Worm (Caenorhabditis elegans): ENCODE data around the gene vha-15.

vha-15 gene

DNA sequence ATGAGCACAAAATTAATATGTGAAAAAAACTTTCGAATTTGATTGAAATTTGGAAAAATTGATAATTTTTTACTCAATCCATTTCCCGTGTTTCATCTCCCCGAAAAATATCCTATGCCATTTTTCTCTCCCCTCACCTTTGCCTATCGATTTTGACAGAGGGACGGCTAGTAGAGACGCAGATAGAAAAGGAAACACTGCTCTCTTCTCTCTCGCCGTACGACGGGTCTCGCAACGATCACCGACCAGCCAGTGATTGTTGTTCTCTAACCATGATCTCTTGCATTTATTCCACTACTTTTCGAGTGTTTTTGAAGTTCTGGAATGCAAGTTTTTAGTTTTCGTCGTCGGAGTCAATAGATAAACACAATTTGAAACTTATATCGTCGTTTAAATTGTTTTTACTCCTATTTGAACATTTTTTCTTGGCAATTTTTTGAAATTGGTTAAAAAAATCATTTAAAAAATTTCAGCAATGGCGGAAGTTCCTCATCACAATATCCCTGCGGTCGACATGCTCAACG, at the start of gene vha-15:
TSS of gene vha-15 (plus strand) at position 474 of the 524 bp plus-strand sequence.
- TF ChIP-seq ztf-23 (GFP tag; IDR thresholded peaks at IDR 0.05) (0 out of 2 replicates have a peak, but pooled peaks have one; percentile 15), T22C8.4 (GFP tag; IDR thresholded peaks at IDR 0.05) (peak; percentile 85), ztf-29 (GFP tag; IDR thresholded peaks at IDR 0.05) (no peak), cog-1 (tag; optimal IDR thresholded peaks at IDR 0.05) (peak; percentile 62)

DNA sequence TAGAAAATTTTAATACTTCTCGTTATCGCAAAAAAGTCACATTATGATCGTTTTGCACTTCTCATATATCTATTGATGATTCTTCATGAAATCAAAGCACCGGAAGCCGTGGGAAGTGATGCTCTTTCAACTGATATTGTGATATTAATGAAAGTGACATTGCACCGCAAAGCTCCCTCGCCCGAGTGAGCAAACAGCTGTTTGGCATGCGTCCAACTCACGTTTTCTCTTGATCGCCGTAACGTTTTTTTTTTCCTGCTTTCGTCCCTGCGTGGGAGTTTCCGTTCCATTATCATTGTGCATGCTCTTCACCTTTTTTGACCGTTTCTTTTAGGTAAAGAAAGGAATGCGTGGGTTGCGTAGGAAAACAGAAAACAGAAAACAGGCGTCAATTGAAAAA, 48.8 kb upstream of the vha-15 start:
- TF ChIP-seq tab-1 (GFP tag; IDR thresholded peaks at IDR 0.05) (no peak), cog-1 (tag; optimal IDR thresholded peaks at IDR 0.05) (no peak)

DNA sequence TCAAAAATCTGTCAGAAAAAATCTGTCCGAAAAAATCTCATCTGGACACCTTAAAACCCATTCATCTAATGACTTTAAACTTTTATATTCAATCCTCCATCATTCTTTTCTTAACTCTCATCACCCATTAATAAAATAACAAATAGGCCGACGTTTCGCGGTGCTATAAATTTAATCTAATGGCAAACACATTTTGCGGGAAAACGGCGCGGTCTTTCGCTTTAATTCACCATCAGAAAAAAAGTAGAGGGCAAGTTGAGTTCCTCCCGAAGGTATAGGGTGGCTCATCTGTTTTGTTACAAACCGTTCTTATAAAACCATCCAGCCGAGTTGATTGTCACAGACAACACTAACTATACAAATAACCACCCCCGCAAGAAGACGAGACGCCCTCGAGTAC, 47.0 kb upstream of the vha-15 start:
- no peak for TF ChIP-seq ztf-29 (GFP tag; IDR thresholded peaks at IDR 0.05)
- no peak for TF ChIP-seq ref-1 (GFP tag; conservative IDR thresholded peaks at IDR 0.05)

DNA sequence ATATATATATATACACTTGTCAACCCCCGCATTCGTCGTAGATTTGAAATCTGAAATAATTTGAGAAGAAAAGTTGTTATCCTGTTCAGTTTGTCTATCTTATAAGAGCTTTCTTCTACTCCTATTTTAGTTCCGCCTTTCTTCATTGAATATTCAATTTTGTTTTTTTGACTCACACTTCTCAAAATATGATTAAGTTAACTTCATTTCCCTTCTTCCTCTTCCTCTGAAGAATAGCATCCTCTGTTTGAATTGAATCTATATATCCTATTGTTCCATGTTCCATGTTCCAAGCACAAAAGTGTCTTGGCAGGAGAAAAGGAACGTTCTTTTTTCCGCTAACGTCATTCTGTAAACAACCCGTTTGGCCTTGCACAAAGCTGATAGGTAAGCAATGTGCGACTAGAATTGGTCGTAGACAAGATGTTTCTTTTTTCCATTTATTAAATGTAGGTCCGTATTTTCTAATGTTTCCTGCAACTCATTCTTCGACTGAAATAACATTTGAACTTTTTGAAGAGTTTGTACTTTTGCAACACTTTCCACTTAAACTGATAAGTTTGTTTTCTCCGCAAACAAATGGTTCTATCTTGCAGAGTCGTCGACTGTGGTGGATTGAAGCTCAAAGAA, 45.7 kb upstream of the vha-15 start, which contains the start of gene gap-1:
TSS of gene gap-1 (plus strand) at position 580 of the 630 bp plus-strand sequence.
- no peak for TF ChIP-seq med-1 (GFP tag; optimal IDR thresholded peaks at IDR 0.05; ENCODE audit: insufficient read depth)
- TF ChIP-seq ztf-29 (GFP tag; IDR thresholded peaks at IDR 0.05), result no peak
- TF ChIP-seq ztf-23 (GFP tag; IDR thresholded peaks at IDR 0.05), result no peak
- TF ChIP-seq ref-1 (GFP tag; conservative IDR thresholded peaks at IDR 0.05), result no peak
- TF ChIP-seq flt-1 (GFP tag; IDR thresholded peaks at IDR 0.05), result no peak
- TF ChIP-seq klf-2 (GFP tag; conservative IDR thresholded peaks at IDR 0.05), result no peak
- no peak for TF ChIP-seq tab-1 (GFP tag; IDR thresholded peaks at IDR 0.05)
- TF ChIP-seq cog-1 (tag; optimal IDR thresholded peaks at IDR 0.05), result no peak
- TF ChIP-seq T22C8.4 (GFP tag; IDR thresholded peaks at IDR 0.05), result no peak

DNA sequence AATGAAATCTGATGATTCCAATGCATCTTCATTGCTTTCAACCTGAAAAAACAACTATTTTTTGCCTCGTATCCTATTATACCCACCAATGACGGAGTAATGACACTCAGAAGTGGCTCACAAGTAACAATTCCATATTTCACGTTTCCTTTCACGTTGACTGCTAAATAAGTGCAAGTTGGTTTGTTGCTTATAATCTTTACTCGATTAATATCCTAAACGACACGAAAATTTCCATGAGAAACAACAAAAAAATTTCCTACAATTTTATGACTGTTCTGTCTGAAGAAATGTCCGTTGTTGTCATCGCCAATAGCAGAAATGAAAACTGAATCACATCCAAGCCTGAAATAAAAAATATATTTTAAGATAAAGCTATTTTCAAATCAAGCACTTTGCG, 40.3 kb upstream of the vha-15 start:
- TF ChIP-seq flt-1 (GFP tag; IDR thresholded peaks at IDR 0.05), result no peak
- no peak for TF ChIP-seq tab-1 (GFP tag; IDR thresholded peaks at IDR 0.05)
- no peak for TF ChIP-seq med-1 (GFP tag; optimal IDR thresholded peaks at IDR 0.05; ENCODE audit: insufficient read depth)
- no peak for TF ChIP-seq T22C8.4 (GFP tag; IDR thresholded peaks at IDR 0.05)
- TF ChIP-seq klf-2 (GFP tag; conservative IDR thresholded peaks at IDR 0.05), result no peak
- no peak for TF ChIP-seq cog-1 (tag; optimal IDR thresholded peaks at IDR 0.05)
- no peak for TF ChIP-seq ref-1 (GFP tag; conservative IDR thresholded peaks at IDR 0.05)
- TF ChIP-seq ztf-29 (GFP tag; IDR thresholded peaks at IDR 0.05), result no peak

DNA sequence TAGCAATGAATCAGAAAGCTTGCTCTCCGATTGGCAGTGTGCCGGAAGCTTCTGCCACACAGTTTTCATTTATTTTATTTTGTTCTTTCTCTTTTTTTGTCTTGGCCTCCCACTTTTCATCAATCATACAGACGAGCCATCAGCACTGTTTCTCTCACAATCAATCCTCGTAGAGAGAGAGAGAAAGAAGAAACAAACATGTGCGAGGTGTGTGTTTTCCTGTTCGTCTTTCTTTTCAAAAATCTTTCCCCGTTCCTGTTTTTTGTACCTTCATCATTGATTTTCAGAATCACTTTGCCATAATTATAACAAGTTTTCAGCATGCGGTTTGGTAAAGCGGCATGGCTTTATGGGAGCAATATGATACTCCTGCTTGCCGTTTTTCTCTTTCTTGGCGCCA, 38.6 kb upstream of the vha-15 start, which contains the start of gene T24C12.1:
TSS of gene T24C12.1 (plus strand) at position 301 of the 400 bp plus-strand sequence.
- no peak for TF ChIP-seq ztf-23 (GFP tag; IDR thresholded peaks at IDR 0.05)

DNA sequence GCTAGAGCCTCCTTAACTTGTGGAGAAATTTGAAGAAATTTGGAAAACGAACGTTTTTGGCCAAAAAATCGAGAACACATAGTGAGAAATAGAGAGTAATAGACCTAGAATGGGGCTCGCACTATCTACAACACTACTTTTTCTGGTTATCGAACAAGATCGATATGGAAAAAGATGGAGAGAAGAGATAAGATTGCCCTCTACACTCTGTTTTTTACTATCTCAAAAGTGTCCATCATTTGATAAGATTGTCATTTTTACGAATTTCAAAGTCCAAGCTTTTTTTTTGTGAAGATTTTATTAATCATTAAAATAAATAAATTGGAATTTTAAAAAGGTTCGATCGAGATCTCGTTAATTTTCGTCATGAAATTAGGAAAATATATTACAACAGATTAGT, 34.0 kb upstream of the vha-15 start, which contains the start of gene T24C12.3:
TSS of gene T24C12.3 (minus strand) at position 134 of the 400 bp plus-strand sequence.
- TF ChIP-seq ref-1 (GFP tag; conservative IDR thresholded peaks at IDR 0.05), result no peak
- TF ChIP-seq ztf-29 (GFP tag; IDR thresholded peaks at IDR 0.05), result no peak
- TF ChIP-seq ztf-23 (GFP tag; IDR thresholded peaks at IDR 0.05), result no peak
- no peak for TF ChIP-seq med-1 (GFP tag; optimal IDR thresholded peaks at IDR 0.05; ENCODE audit: insufficient read depth)
- TF ChIP-seq tab-1 (GFP tag; IDR thresholded peaks at IDR 0.05), result no peak
- no peak for TF ChIP-seq flt-1 (GFP tag; IDR thresholded peaks at IDR 0.05)
- no peak for TF ChIP-seq cog-1 (tag; optimal IDR thresholded peaks at IDR 0.05)
- TF ChIP-seq klf-2 (GFP tag; conservative IDR thresholded peaks at IDR 0.05), result no peak
- no peak for TF ChIP-seq T22C8.4 (GFP tag; IDR thresholded peaks at IDR 0.05)

DNA sequence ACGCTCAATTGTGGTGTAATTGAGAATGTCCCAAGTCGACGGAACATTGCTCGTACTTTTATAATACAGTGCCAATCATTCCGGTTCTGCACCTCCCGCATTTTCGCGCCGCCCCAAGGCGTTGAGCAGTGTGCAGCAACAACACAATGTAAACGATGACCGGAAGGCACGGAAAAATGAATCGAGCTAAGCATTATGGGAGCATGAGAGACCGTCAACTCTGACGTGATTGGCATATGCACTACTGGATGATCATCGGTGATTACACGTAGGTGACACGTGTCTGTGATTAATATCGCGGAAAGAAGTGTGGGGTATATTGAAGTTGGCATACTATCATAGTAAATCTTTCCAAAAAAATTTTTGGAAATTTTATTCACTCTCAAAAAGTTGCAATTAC, 32.7 kb upstream of the vha-15 start, which contains the start of gene T24C12.4:
TSS of gene T24C12.4 (minus strand) at position 101 of the 400 bp plus-strand sequence.
- no peak for TF ChIP-seq T22C8.4 (GFP tag; IDR thresholded peaks at IDR 0.05)
- TF ChIP-seq med-1 (GFP tag; optimal IDR thresholded peaks at IDR 0.05; ENCODE audit: insufficient read depth), result no peak
- TF ChIP-seq ref-1 (GFP tag; conservative IDR thresholded peaks at IDR 0.05), result no peak
- no peak for TF ChIP-seq flt-1 (GFP tag; IDR thresholded peaks at IDR 0.05)
- no peak for TF ChIP-seq klf-2 (GFP tag; conservative IDR thresholded peaks at IDR 0.05)
- no peak for TF ChIP-seq cog-1 (tag; optimal IDR thresholded peaks at IDR 0.05)

DNA sequence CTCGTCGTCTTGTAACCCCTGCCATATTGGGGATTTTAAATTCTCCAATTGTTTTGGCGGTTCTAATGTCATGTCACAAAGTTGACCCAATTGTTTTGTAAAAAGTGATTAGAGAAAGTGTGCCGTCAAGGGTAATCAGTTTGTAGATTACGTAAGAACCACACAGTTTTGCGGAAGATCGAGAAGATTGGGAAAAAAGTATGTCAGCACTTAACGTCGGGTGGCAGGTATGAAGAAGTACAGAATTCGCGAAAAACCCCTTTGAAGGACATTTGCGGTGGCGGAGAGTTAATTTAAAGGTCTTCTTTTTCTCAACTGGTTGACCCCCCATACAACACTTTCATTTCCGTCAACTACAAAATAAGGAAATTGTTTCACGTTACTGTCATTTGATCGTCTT, 29.3 kb upstream of the vha-15 start:
- no peak for TF ChIP-seq T22C8.4 (GFP tag; IDR thresholded peaks at IDR 0.05)
- TF ChIP-seq flt-1 (GFP tag; IDR thresholded peaks at IDR 0.05), result no peak
- TF ChIP-seq ref-1 (GFP tag; conservative IDR thresholded peaks at IDR 0.05), result no peak
- no peak for TF ChIP-seq med-1 (GFP tag; optimal IDR thresholded peaks at IDR 0.05; ENCODE audit: insufficient read depth)
- no peak for TF ChIP-seq klf-2 (GFP tag; conservative IDR thresholded peaks at IDR 0.05)
- no peak for TF ChIP-seq ztf-23 (GFP tag; IDR thresholded peaks at IDR 0.05)

DNA sequence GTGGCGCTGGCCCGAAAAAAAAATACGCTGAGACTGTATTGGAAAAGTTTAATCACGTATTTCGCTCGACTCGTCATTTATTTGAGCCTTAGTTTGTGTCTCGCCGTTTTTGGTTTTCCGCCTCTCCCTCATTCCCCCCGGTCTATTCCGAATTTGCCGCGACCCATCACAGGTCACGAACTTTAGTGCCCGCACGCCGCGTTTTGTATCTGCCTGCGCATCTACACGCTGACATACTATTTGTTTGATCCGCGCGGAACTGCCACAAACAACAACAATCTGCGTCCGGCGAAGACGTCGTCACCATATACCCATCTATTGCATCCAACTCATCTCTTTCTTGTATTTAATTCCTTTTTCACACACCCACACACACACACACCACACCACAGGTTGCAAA, 27.5 kb upstream of the vha-15 start:
- TF ChIP-seq ztf-29 (GFP tag; IDR thresholded peaks at IDR 0.05) (no peak), med-1 (GFP tag; optimal IDR thresholded peaks at IDR 0.05; ENCODE audit: insufficient read depth) (no peak), T22C8.4 (GFP tag; IDR thresholded peaks at IDR 0.05) (no peak)

DNA sequence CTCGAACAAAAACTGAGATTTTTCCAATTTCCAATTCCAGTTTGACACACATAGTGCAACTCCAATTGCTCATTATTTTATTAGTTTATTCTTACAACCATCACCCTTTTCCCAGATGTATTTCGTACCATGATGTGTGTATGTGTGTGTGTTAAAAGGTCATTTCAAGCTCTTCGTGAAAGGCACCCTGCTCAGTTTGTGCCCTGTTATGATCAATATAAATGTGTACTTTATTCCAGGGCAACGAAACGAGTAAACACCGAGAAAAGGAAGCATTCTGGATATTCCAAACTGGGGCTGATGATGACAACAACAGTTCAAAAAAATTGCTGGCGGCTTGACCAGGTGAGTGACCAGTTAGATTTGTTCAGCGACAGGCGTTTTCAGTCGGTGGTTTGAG, 27.0 kb upstream of the vha-15 start, which contains the start of gene peb-1:
TSS of gene peb-1 (plus strand) at position 301 of the 400 bp plus-strand sequence.
- TF ChIP-seq ztf-29 (GFP tag; IDR thresholded peaks at IDR 0.05), result no peak
- TF ChIP-seq ztf-23 (GFP tag; IDR thresholded peaks at IDR 0.05), result no peak
- TF ChIP-seq tab-1 (GFP tag; IDR thresholded peaks at IDR 0.05), result no peak
- no peak for TF ChIP-seq flt-1 (GFP tag; IDR thresholded peaks at IDR 0.05)
